Fruit fly (Drosophila melanogaster) whole organism, embryonic: Measurements from ENCODE around the gene CG34163.

Experiments used
- Asciz ChIP-seq: fragments of 200-800 bp; sonication (Bioruptor generic); optimal IDR thresholded peaks from 2 replicates; lab custom pipeline; 2017; ENCODE audit warnings: missing biosample characterization, mild to moderate bottlenecking, missing genetic modification characterization, missing genetic modification reagents
- B-H2 ChIP-seq: fragments of 200-800 bp; sonication (Bioruptor generic); optimal IDR thresholded peaks from 2 replicates; lab custom pipeline; 2018; ENCODE audit warnings: missing biosample characterization, mild to moderate bottlenecking, missing genetic modification characterization
- CG10959 ChIP-seq: fragments of 200-800 bp; sonication (Bioruptor generic); IDR thresholded peaks from 2 replicates; pipeline ENCODE4 v1.3.6; 2022; ENCODE audit warnings: missing biosample characterization, missing genetic modification characterization
- CG11398 ChIP-seq: fragments of 200-800 bp; sonication (Bioruptor generic); optimal IDR thresholded peaks from 2 replicates; lab custom pipeline; 2016; ENCODE audit warnings: missing biosample characterization, missing genetic modification characterization
- CG12299 ChIP-seq: fragments of 200-800 bp; sonication (Bioruptor generic); optimal IDR thresholded peaks from 2 replicates; lab custom pipeline; 2018; ENCODE audit warnings: missing biosample characterization, mild to moderate bottlenecking, missing genetic modification characterization
- CG12391 ChIP-seq: fragments of 200-800 bp; sonication (Bioruptor generic); optimal IDR thresholded peaks from 3 replicates; lab custom pipeline; 2018; ENCODE audit warnings: missing biosample characterization, mild to moderate bottlenecking, missing genetic modification characterization, moderate library complexity
- CG13287 ChIP-seq: fragments of 200-800 bp; sonication (Bioruptor generic); IDR thresholded peaks from 2 replicates; pipeline ENCODE4 v1.3.6; 2022; ENCODE audit warnings: missing biosample characterization, missing genetic modification characterization; ENCODE audit not compliant: partially characterized antibody
- CG1529 ChIP-seq: fragments of 200-800 bp; sonication (Bioruptor generic); optimal IDR thresholded peaks from 3 replicates; lab custom pipeline; 2018; ENCODE audit warnings: missing biosample characterization, missing genetic modification characterization
- CG15696 ChIP-seq: fragments of 200-800 bp; sonication (Bioruptor generic); optimal IDR thresholded peaks from 2 replicates; lab custom pipeline; 2019; ENCODE audit warnings: missing biosample characterization, mild to moderate bottlenecking, missing genetic modification characterization, moderate library complexity
- CG18599 ChIP-seq: fragments of 200-800 bp; sonication (Bioruptor generic); optimal IDR thresholded peaks from 3 replicates; lab custom pipeline; 2017; ENCODE audit warnings: missing biosample characterization, missing genetic modification characterization, mild to moderate bottlenecking, moderate library complexity, missing genetic modification reagents
- CG2120 ChIP-seq: fragments of 200-800 bp; sonication (Bioruptor generic); optimal IDR thresholded peaks from 3 replicates; lab custom pipeline; 2016; ENCODE audit warnings: missing biosample characterization, missing genetic modification characterization
- CG2202 ChIP-seq: fragments of 200-800 bp; sonication (Bioruptor generic); optimal IDR thresholded peaks from 2 replicates; lab custom pipeline; 2018; ENCODE audit warnings: missing biosample characterization, mild to moderate bottlenecking, missing genetic modification characterization
- CG6683 ChIP-seq: fragments of 200-800 bp; sonication (Bioruptor generic); optimal IDR thresholded peaks from 2 replicates; lab custom pipeline; 2017; ENCODE audit warnings: missing biosample characterization, mild to moderate bottlenecking, missing genetic modification characterization, missing genetic modification reagents
- CG7556 ChIP-seq: fragments of 200-800 bp; sonication (Bioruptor generic); optimal IDR thresholded peaks from 2 replicates; lab custom pipeline; 2017; ENCODE audit warnings: missing biosample characterization, mild to moderate bottlenecking, missing genetic modification characterization
- CG7928 ChIP-seq: fragments of 200-800 bp; sonication (Bioruptor generic); optimal IDR thresholded peaks from 2 replicates; lab custom pipeline; 2017; ENCODE audit warnings: missing biosample characterization, mild to moderate bottlenecking, missing genetic modification characterization
- CG8281 ChIP-seq: fragments of 200-800 bp; sonication (Bioruptor generic); optimal IDR thresholded peaks from 2 replicates; lab custom pipeline; 2018; ENCODE audit warnings: missing biosample characterization, mild to moderate bottlenecking, missing genetic modification characterization, moderate library complexity
- Chrac-16 ChIP-seq: fragments of 200-800 bp; sonication (Bioruptor generic); optimal IDR thresholded peaks from 3 replicates; lab custom pipeline; 2016; ENCODE audit warnings: missing biosample characterization, missing genetic modification characterization
- Ets65A ChIP-seq: fragments of 200-800 bp; sonication (Bioruptor generic); peaks from one replicate; lab custom pipeline; 2016; ENCODE audit warnings: missing biosample characterization, missing genetic modification characterization
- Gsc ChIP-seq: fragments of 200-800 bp; sonication (Bioruptor generic); IDR thresholded peaks from 2 replicates; pipeline ENCODE4 v1.3.6; 2022; ENCODE audit warnings: missing biosample characterization, missing genetic modification characterization
- HLH54F ChIP-seq: fragments of 200-800 bp; sonication (Bioruptor generic); optimal IDR thresholded peaks from 3 replicates; lab custom pipeline; 2016; ENCODE audit warnings: missing biosample characterization, missing genetic modification characterization
- Hey ChIP-seq: fragments of 200-800 bp; sonication (Bioruptor generic); optimal IDR thresholded peaks from 3 replicates; lab custom pipeline; 2018; ENCODE audit warnings: missing biosample characterization, mild to moderate bottlenecking, missing genetic modification characterization
- Hmr ChIP-seq: fragments of 200-800 bp; sonication (Bioruptor generic); optimal IDR thresholded peaks from 3 replicates; lab custom pipeline; 2017; ENCODE audit warnings: mild to moderate bottlenecking, missing biosample characterization, missing genetic modification reagents, missing genetic modification characterization
- Hr3 ChIP-seq: fragments of 200-800 bp; sonication (Bioruptor generic); optimal IDR thresholded peaks from 3 replicates; lab custom pipeline; 2016; ENCODE audit warnings: missing biosample characterization, missing genetic modification characterization
- MTF-1 ChIP-seq: fragments of 200-800 bp; sonication (Bioruptor generic); optimal IDR thresholded peaks from 2 replicates; lab custom pipeline; 2018; ENCODE audit warnings: missing biosample characterization, mild to moderate bottlenecking, missing genetic modification characterization, borderline replicate concordance
- Med ChIP-seq: fragments of 200-800 bp; sonication (Bioruptor generic); peaks from one replicate; lab custom pipeline; 2016; ENCODE audit warnings: missing biosample characterization, missing genetic modification characterization, mild to moderate bottlenecking, inconsistent platforms, moderate library complexity
- NfI ChIP-seq: fragments of 200-800 bp; sonication (Bioruptor generic); optimal IDR thresholded peaks from 3 replicates; lab custom pipeline; 2018; ENCODE audit warnings: missing biosample characterization, mild to moderate bottlenecking, missing genetic modification characterization, moderate library complexity
- Tbp ChIP-seq: fragments of >200 bp; optimal IDR thresholded peaks from 2 replicates; lab custom pipeline; 2018; ENCODE audit warnings: missing biosample characterization, missing genetic modification characterization
- Vsx1 ChIP-seq: fragments of 200-800 bp; sonication (Bioruptor generic); optimal IDR thresholded peaks from 2 replicates; lab custom pipeline; 2017; ENCODE audit warnings: missing biosample characterization, mild to moderate bottlenecking, missing genetic modification characterization, missing genetic modification reagents
- Xrp1 ChIP-seq: fragments of 200-800 bp; sonication (Bioruptor generic); IDR thresholded peaks from 2 replicates; pipeline ENCODE4 v1.3.6; 2022; ENCODE audit warnings: missing biosample characterization, missing genetic modification characterization
- ase ChIP-seq: fragments of 200-800 bp; sonication (Bioruptor generic); IDR thresholded peaks from 3 replicates; pipeline ENCODE4 v1.3.6; 2022; ENCODE audit warnings: missing biosample characterization, missing genetic modification characterization
- bab2 ChIP-seq: fragments of 200-800 bp; sonication (Bioruptor generic); optimal IDR thresholded peaks from 2 replicates; lab custom pipeline; 2016; ENCODE audit warnings: missing biosample characterization, missing genetic modification characterization
- ci ChIP-seq: fragments of 200-800 bp; sonication (Bioruptor generic); IDR thresholded peaks from 3 replicates; pipeline ENCODE4 v1.3.6; 2022; ENCODE audit warnings: missing biosample characterization, missing genetic modification characterization
- dati ChIP-seq: fragments of 200-800 bp; sonication (Bioruptor generic); IDR thresholded peaks from 2 replicates; pipeline ENCODE4 v1.3.6; 2022; ENCODE audit warnings: missing biosample characterization, missing genetic modification characterization
- dm ChIP-seq: fragments of 200-800 bp; sonication (Bioruptor generic); optimal IDR thresholded peaks from 3 replicates; lab custom pipeline; 2016; ENCODE audit warnings: missing biosample characterization, missing genetic modification characterization
- ftz-f1 ChIP-seq: fragments of 200-800 bp; sonication (Bioruptor generic); optimal IDR thresholded peaks from 2 replicates; lab custom pipeline; 2016; ENCODE audit warnings: missing biosample characterization, missing genetic modification characterization
- gfzf ChIP-seq: fragments of 200-800 bp; sonication (Bioruptor generic); optimal IDR thresholded peaks from 2 replicates; lab custom pipeline; 2016; ENCODE audit warnings: missing biosample characterization, mild to moderate bottlenecking, missing genetic modification characterization, moderate library complexity
- grn ChIP-seq: fragments of 200-800 bp; sonication (Bioruptor generic); optimal IDR thresholded peaks from 3 replicates; lab custom pipeline; 2017; ENCODE audit warnings: missing biosample characterization, missing genetic modification characterization
- inv ChIP-seq: fragments of 200-800 bp; sonication (Bioruptor generic); IDR thresholded peaks from 2 replicates; pipeline ENCODE4 v1.3.6; 2022; ENCODE audit warnings: missing biosample characterization, missing genetic modification characterization; ENCODE audit not compliant: partially characterized antibody
- jing ChIP-seq: fragments of 200-800 bp; sonication (Bioruptor generic); optimal IDR thresholded peaks from 2 replicates; lab custom pipeline; 2018; ENCODE audit warnings: missing biosample characterization, mild to moderate bottlenecking, missing genetic modification characterization
- jumu ChIP-seq: fragments of 200-800 bp; sonication (Bioruptor generic); optimal IDR thresholded peaks from 3 replicates; lab custom pipeline; 2016; ENCODE audit warnings: missing biosample characterization, missing genetic modification characterization
- kah ChIP-seq: fragments of 200-800 bp; sonication (Bioruptor generic); optimal IDR thresholded peaks from 2 replicates; lab custom pipeline; 2018; ENCODE audit warnings: missing biosample characterization, mild to moderate bottlenecking, missing genetic modification characterization
- mirr ChIP-seq: fragments of 200-800 bp; sonication (Bioruptor generic); optimal IDR thresholded peaks from 3 replicates; lab custom pipeline; 2018; ENCODE audit warnings: missing biosample characterization, mild to moderate bottlenecking, missing genetic modification characterization
- nerfin-2 ChIP-seq: fragments of 200-800 bp; sonication (Bioruptor generic); IDR thresholded peaks from 2 replicates; pipeline ENCODE4 v1.3.6; 2022; ENCODE audit warnings: missing biosample characterization, missing genetic modification characterization; ENCODE audit not compliant: partially characterized antibody
- sens ChIP-seq: fragments of 200-800 bp; sonication (Bioruptor generic); peaks from one replicate; lab custom pipeline; 2016; ENCODE audit warnings: missing biosample characterization, missing genetic modification characterization
- sens-2 ChIP-seq: fragments of 200-800 bp; sonication (Bioruptor generic); IDR thresholded peaks from 2 replicates; pipeline ENCODE4 v1.3.6; 2022; ENCODE audit warnings: missing biosample characterization, missing genetic modification characterization
- sima ChIP-seq: fragments of 200-800 bp; sonication (Bioruptor generic); optimal IDR thresholded peaks from 2 replicates; lab custom pipeline; 2016; ENCODE audit warnings: missing biosample characterization, missing genetic modification characterization
- tna ChIP-seq: fragments of 200-800 bp; sonication (Bioruptor generic); IDR thresholded peaks from 2 replicates; pipeline ENCODE4 v1.3.6; 2022; ENCODE audit warnings: missing biosample characterization, missing genetic modification characterization; ENCODE audit not compliant: partially characterized antibody
- vfl ChIP-seq: fragments of 200-800 bp; sonication (Bioruptor generic); optimal IDR thresholded peaks from 2 replicates; lab custom pipeline; 2016; ENCODE audit warnings: missing biosample characterization, missing genetic modification characterization

Gene CG34163

DNA sequence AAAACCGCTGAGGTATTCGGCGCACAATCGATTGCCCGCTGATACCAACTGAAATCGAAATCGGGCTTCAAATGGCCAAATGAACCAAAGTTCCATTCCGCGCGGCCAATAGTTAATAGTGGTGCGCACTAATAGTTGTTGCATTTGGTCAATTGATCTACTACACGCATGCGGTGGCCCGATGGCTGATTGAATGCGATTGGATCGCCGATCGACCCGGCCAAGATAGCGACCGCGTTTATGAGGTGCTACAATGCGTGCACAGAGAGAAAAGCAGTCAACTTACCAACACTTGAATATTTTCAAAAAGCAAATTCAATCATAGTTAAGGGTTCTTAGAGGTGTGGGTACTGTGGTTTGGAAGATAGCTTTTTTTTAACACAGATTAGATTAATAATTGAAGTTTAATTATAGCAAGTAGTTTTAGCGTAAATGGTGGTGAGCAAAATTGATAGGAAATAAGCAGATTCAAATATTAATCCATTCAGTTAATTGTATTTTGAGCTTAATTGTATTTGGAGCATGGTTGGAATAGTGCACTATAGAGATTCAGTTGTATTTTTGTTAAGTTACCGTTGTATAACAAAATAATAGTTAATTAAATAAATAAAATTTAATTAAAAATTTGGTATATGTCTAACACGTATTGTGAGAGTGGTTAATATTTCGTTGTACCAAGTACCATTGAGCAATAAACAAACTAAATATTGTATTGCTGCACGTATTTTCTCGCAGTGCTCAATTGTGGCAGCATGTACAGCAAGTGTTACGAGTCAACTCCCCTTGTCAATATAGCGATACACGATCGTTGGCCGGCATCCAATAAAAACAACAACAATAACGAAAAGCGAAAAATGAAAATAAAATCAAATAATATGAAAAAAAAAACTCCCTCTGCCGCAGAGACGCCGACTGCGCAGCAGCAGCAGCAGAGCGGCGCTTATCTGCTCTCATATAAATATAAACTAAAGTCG is 38.7 kb downstream of the CG34163 start (continued):
- TF ChIP-seq CG13287 (GFP tag; lab: Robert Waterston, UW) (peak; percentile 32; the same call in 1 of the 2 replicates), HLH54F (peak; percentile 18), grn (GFP tag; lab: Kevin White, UChicago) (peak; percentile 95), CG2120 (GFP tag; lab: Kevin White, UChicago) (peak; percentile 33), jumu (GFP tag; lab: Kevin White, UChicago) (peak; percentile 5), sens-2 (GFP tag; lab: Robert Waterston, UW) (no peak), CG15696 (tag; lab: Kevin White, UChicago) (no peak), CG12391 (tag; lab: Kevin White, UChicago) (peak; percentile 69), tna (GFP tag; lab: Robert Waterston, UW) (no peak), CG10959 (GFP tag; lab: Robert Waterston, UW) (no peak), dati (GFP tag; lab: Robert Waterston, UW) (peak; percentile 13; the same call in 1 of the 2 replicates), Ets65A (GFP tag; lab: Kevin White, UChicago) (peak; percentile 95), dm (peak; percentile 35), CG11398 (GFP tag; lab: Kevin White, UChicago) (peak; percentile 6), CG7928 (GFP tag; lab: Kevin White, UChicago) (no peak), Tbp (GFP tag; lab: Kevin White, UChicago) (no peak), ci (GFP tag; lab: Robert Waterston, UW) (peak; percentile 44; the same call in 1 of the 3 replicates), MTF-1 (GFP tag; lab: Kevin White, UChicago) (no peak), inv (no peak), CG1529 (GFP tag; lab: Kevin White, UChicago) (peak; percentile 27), CG2202 (tag; lab: Kevin White, UChicago) (no peak), NfI (peak; percentile 31), jing (no peak), B-H2 (GFP tag; lab: Kevin White, UChicago) (no peak), bab2 (GFP tag; lab: Kevin White, UChicago) (peak; percentile 27), CG8281 (tag; lab: Kevin White, UChicago) (no peak), mirr (GFP tag; lab: Kevin White, UChicago) (peak; percentile 10), sens (GFP tag; lab: Kevin White, UChicago) (peak; percentile 68), CG6683 (GFP tag; lab: Kevin White, UChicago) (no peak), Vsx1 (GFP tag; lab: Kevin White, UChicago) (peak; percentile 43), CG7556 (GFP tag; lab: Kevin White, UChicago) (peak; percentile 88), CG12299 (tag; lab: Kevin White, UChicago) (no peak), Med (GFP tag; lab: Kevin White, UChicago) (peak; percentile 75), CG18599 (GFP tag; lab: Kevin White, UChicago) (peak; percentile 56), nerfin-2 (GFP tag; lab: Robert Waterston, UW) (no peak), Hmr (peak; percentile 64), ftz-f1 (GFP tag; lab: Kevin White, UChicago) (no peak), Asciz (GFP tag; lab: Kevin White, UChicago) (peak; percentile 3), Hr3 (GFP tag; lab: Kevin White, UChicago) (peak; percentile 56), gfzf (no peak), sima (GFP tag; lab: Kevin White, UChicago) (no peak), Chrac-16 (GFP tag; lab: Kevin White, UChicago) (peak; percentile 56), ase (GFP tag; lab: Robert Waterston, UW) (peak; percentile 29; the same call in 1 of the 3 replicates), kah (peak; percentile 20), vfl (GFP tag; lab: Kevin White, UChicago) (no peak), Hey (tag; lab: Kevin White, UChicago) (no peak), Xrp1 (GFP tag; lab: Robert Waterston, UW) (no peak; the same call in none of the 2 replicates), Gsc (GFP tag; lab: Robert Waterston, UW) (no peak)
